Fruit fly (Drosophila melanogaster) whole organism, adult: ENCODE measurements around the gene mAChR-C.

Experiments used
- CG14711 ChIP-seq: fragments of 200-800 bp; sonication (Bioruptor generic); optimal IDR thresholded peaks from 2 replicates; lab custom pipeline; 2018; ENCODE audit warnings: missing biosample characterization, mild to moderate bottlenecking, missing genetic modification characterization, moderate library complexity
- CG7045 ChIP-seq: fragments of 200-800 bp; sonication (Bioruptor generic); optimal IDR thresholded peaks from 2 replicates; lab custom pipeline; 2017; ENCODE audit warnings: missing biosample characterization, mild to moderate bottlenecking, missing genetic modification characterization
- CG7101 ChIP-seq: fragments of 200-800 bp; sonication (Bioruptor generic); optimal IDR thresholded peaks from 2 replicates; lab custom pipeline; 2018; ENCODE audit warnings: missing biosample characterization, mild to moderate bottlenecking, missing genetic modification characterization, moderate library complexity
- Clk ChIP-seq: fragments of 200-800 bp; sonication (Bioruptor generic); optimal IDR thresholded peaks from 2 replicates; lab custom pipeline; 2017; ENCODE audit warnings: missing biosample characterization, missing genetic modification characterization
- Crg-1 ChIP-seq: fragments of 200-800 bp; sonication (Bioruptor generic); optimal IDR thresholded peaks from 2 replicates; lab custom pipeline; 2016; ENCODE audit warnings: missing biosample characterization, missing genetic modification characterization
- cnc ChIP-seq, 2 experiments: fragments of >200 bp; optimal IDR thresholded peaks; 2 replicates each; lab custom pipeline; 2017
- ovo ChIP-seq: fragments of 200-800 bp; sonication (Bioruptor generic); optimal IDR thresholded peaks from 2 replicates; lab custom pipeline; 2016; ENCODE audit warnings: missing biosample characterization, missing genetic modification characterization

DNA sequence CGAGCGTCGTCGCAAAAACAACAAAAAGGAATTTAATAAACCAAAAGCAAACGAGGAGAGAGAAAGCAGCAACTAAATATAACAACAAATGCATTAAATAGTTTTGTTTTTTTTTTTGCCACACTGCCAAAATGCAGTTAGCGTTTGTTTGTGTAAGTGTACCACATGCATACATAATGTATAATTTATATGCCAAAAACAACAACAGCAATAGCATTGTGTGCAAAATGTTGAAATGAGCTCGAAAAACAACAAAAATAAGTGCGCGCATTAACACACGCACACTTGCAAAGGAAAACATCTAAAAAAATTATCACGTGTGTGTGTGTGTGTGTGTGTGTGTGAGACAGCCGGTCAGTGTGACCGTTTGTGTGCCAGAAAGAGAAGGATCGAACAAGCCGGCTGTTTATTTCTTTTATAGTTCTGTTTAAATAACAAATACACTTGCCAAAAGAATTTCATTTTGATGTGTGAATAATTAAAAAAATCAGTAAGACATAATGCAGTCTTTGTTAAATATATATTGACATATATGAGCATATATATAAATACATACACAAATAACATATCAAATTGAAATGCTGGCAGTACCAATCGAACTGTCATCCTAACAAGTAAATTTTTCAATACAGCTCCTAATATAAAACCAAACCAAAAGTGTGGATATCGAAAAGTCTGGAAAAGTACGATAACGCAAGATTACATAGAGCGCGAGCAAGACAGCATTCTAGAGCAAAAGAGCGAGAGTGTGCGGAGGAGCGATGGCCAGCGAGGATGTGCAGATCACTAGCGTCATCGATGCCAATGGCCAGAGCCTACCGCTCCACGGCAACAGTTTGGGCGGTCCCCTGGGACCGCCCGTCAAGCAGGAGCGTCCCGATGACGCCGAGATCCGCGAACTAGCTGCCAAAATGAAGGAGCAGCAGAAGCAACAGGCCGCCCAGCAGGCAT lies 36.4 kb upstream of the mAChR-C start:
- TF ChIP-seq cnc (optimal IDR thresholded peaks at IDR 0.05; lab: Kevin White, UChicago) (no peak), Clk (GFP tag; lab: Kevin White, UChicago) (no peak), CG14711 (no peak), Crg-1 (GFP tag; lab: Kevin White, UChicago) (no peak), ovo (GFP tag; lab: Kevin White, UChicago) (no peak), CG7101 (tag; lab: Kevin White, UChicago) (no peak), CG7045 (no peak)
